Fruit fly (Drosophila melanogaster) whole organism, embryonic: ENCODE measurements around the gene Tim17a2.
A peak's percentile ranks its signal among the peaks of the same experiment; 100 is the strongest.

Experiments
- Adf1 ChIP-seq: fragments of 200-800 bp; sonication (Bioruptor generic); IDR thresholded peaks from 2 replicates; pipeline ENCODE4 v1.3.6; 2022; ENCODE audit warnings: missing biosample characterization, missing genetic modification characterization
- B-H2 ChIP-seq: fragments of 200-800 bp; sonication (Bioruptor generic); optimal IDR thresholded peaks from 2 replicates; lab custom pipeline; 2018; ENCODE audit warnings: missing biosample characterization, mild to moderate bottlenecking, missing genetic modification characterization
- CG10959 ChIP-seq: fragments of 200-800 bp; sonication (Bioruptor generic); IDR thresholded peaks from 2 replicates; pipeline ENCODE4 v1.3.6; 2022; ENCODE audit warnings: missing biosample characterization, missing genetic modification characterization
- CG11398 ChIP-seq: fragments of 200-800 bp; sonication (Bioruptor generic); optimal IDR thresholded peaks from 2 replicates; lab custom pipeline; 2016; ENCODE audit warnings: missing biosample characterization, missing genetic modification characterization
- CG11504 ChIP-seq: fragments of 200-800 bp; sonication (Bioruptor generic); optimal IDR thresholded peaks from 3 replicates; lab custom pipeline; 2019; ENCODE audit warnings: missing biosample characterization, mild to moderate bottlenecking, missing genetic modification characterization, moderate library complexity
- CG11723 ChIP-seq: fragments of 200-800 bp; sonication (Bioruptor generic); optimal IDR thresholded peaks from 2 replicates; lab custom pipeline; 2017; ENCODE audit warnings: missing biosample characterization, mild to moderate bottlenecking, missing genetic modification characterization
- CG12391 ChIP-seq: fragments of 200-800 bp; sonication (Bioruptor generic); optimal IDR thresholded peaks from 3 replicates; lab custom pipeline; 2018; ENCODE audit warnings: missing biosample characterization, mild to moderate bottlenecking, missing genetic modification characterization, moderate library complexity
- CG13296 ChIP-seq: fragments of 200-800 bp; sonication (Bioruptor generic); optimal IDR thresholded peaks from 3 replicates; lab custom pipeline; 2018; ENCODE audit warnings: missing biosample characterization, mild to moderate bottlenecking, missing genetic modification characterization
- CG15011 ChIP-seq: fragments of 200-800 bp; sonication (Bioruptor generic); optimal IDR thresholded peaks from 3 replicates; lab custom pipeline; 2018; ENCODE audit warnings: missing biosample characterization, mild to moderate bottlenecking, missing genetic modification characterization
- CG1529 ChIP-seq: fragments of 200-800 bp; sonication (Bioruptor generic); optimal IDR thresholded peaks from 3 replicates; lab custom pipeline; 2018; ENCODE audit warnings: missing biosample characterization, missing genetic modification characterization
- CG17361 ChIP-seq: fragments of 200-800 bp; sonication (Bioruptor generic); IDR thresholded peaks from 3 replicates; pipeline ENCODE4 v1.3.6; 2022; ENCODE audit warnings: missing biosample characterization, missing genetic modification characterization
- CG18599 ChIP-seq: fragments of 200-800 bp; sonication (Bioruptor generic); optimal IDR thresholded peaks from 3 replicates; lab custom pipeline; 2017; ENCODE audit warnings: missing biosample characterization, missing genetic modification characterization, mild to moderate bottlenecking, moderate library complexity, missing genetic modification reagents
- CG18764 ChIP-seq: fragments of 200-800 bp; sonication (Bioruptor generic); optimal IDR thresholded peaks from 3 replicates; lab custom pipeline; 2016; ENCODE audit warnings: missing biosample characterization, missing genetic modification characterization
- CG2120 ChIP-seq: fragments of 200-800 bp; sonication (Bioruptor generic); optimal IDR thresholded peaks from 3 replicates; lab custom pipeline; 2016; ENCODE audit warnings: missing biosample characterization, missing genetic modification characterization
- CG30403 ChIP-seq: fragments of 200-800 bp; sonication (Bioruptor generic); optimal IDR thresholded peaks from 3 replicates; lab custom pipeline; 2016; ENCODE audit warnings: missing biosample characterization, missing genetic modification characterization
- CG32532 ChIP-seq: fragments of 200-800 bp; sonication (Bioruptor generic); IDR thresholded peaks from 2 replicates; pipeline ENCODE4 v1.3.6; 2022; ENCODE audit warnings: missing biosample characterization, missing genetic modification characterization
- CG3407 ChIP-seq: fragments of 200-800 bp; sonication (Bioruptor generic); optimal IDR thresholded peaks from 2 replicates; lab custom pipeline; 2018; ENCODE audit warnings: missing biosample characterization, mild to moderate bottlenecking, missing genetic modification characterization
- CG3847 ChIP-seq: fragments of 200-800 bp; sonication (Bioruptor generic); IDR thresholded peaks from 2 replicates; pipeline ENCODE4 v1.3.6; 2022; ENCODE audit warnings: missing biosample characterization, missing genetic modification characterization
- CG4360 ChIP-seq: fragments of 200-800 bp; sonication (Bioruptor generic); IDR thresholded peaks from 2 replicates; pipeline ENCODE4 v1.3.6; 2022; ENCODE audit warnings: missing biosample characterization, missing genetic modification characterization
- CG7928 ChIP-seq: fragments of 200-800 bp; sonication (Bioruptor generic); optimal IDR thresholded peaks from 2 replicates; lab custom pipeline; 2017; ENCODE audit warnings: missing biosample characterization, mild to moderate bottlenecking, missing genetic modification characterization
- CG7963 ChIP-seq: fragments of 200-800 bp; sonication (Bioruptor generic); IDR thresholded peaks from 3 replicates; pipeline ENCODE4 v1.3.6; 2022; ENCODE audit warnings: missing biosample characterization, missing genetic modification characterization; ENCODE audit not compliant: partially characterized antibody
- CG8281 ChIP-seq: fragments of 200-800 bp; sonication (Bioruptor generic); optimal IDR thresholded peaks from 2 replicates; lab custom pipeline; 2018; ENCODE audit warnings: missing biosample characterization, mild to moderate bottlenecking, missing genetic modification characterization, moderate library complexity
- Chrac-16 ChIP-seq: fragments of 200-800 bp; sonication (Bioruptor generic); optimal IDR thresholded peaks from 3 replicates; lab custom pipeline; 2016; ENCODE audit warnings: missing biosample characterization, missing genetic modification characterization
- D19A ChIP-seq: fragments of 200-800 bp; optimal IDR thresholded peaks from 3 replicates; lab custom pipeline; 2019; ENCODE audit warnings: missing biosample characterization, mild to moderate bottlenecking, missing genetic modification characterization, moderate library complexity
- D19B ChIP-seq: fragments of 200-800 bp; sonication (Bioruptor generic); optimal IDR thresholded peaks from 2 replicates; lab custom pipeline; 2017; ENCODE audit warnings: missing biosample characterization, mild to moderate bottlenecking, missing genetic modification characterization
- Fer3 ChIP-seq: fragments of 200-800 bp; sonication (Bioruptor generic); optimal IDR thresholded peaks from 2 replicates; lab custom pipeline; 2018; ENCODE audit warnings: missing biosample characterization, mild to moderate bottlenecking, missing genetic modification characterization, moderate library complexity
- Hmr ChIP-seq: fragments of 200-800 bp; sonication (Bioruptor generic); optimal IDR thresholded peaks from 3 replicates; lab custom pipeline; 2017; ENCODE audit warnings: mild to moderate bottlenecking, missing biosample characterization, missing genetic modification reagents, missing genetic modification characterization
- Hmx ChIP-seq: fragments of 200-800 bp; sonication (Bioruptor generic); optimal IDR thresholded peaks from 2 replicates; lab custom pipeline; 2016; ENCODE audit warnings: missing biosample characterization, missing genetic modification characterization
- Lpt ChIP-seq: fragments of >200 bp; optimal IDR thresholded peaks from 2 replicates; lab custom pipeline; 2018; ENCODE audit warnings: missing biosample characterization, missing genetic modification characterization
- MESR4 ChIP-seq: fragments of 200-800 bp; sonication (Bioruptor generic); optimal IDR thresholded peaks from 2 replicates; lab custom pipeline; 2018; ENCODE audit warnings: missing biosample characterization, mild to moderate bottlenecking, missing genetic modification characterization, moderate library complexity
- NC2β ChIP-seq: fragments of 200-800 bp; sonication (Bioruptor generic); optimal IDR thresholded peaks from 2 replicates; lab custom pipeline; 2016; ENCODE audit warnings: missing biosample characterization, missing genetic modification characterization
- Nf-YC ChIP-seq: fragments of 200-800 bp; optimal IDR thresholded peaks from 3 replicates; lab custom pipeline; 2019; ENCODE audit warnings: missing biosample characterization, mild to moderate bottlenecking, missing genetic modification characterization, moderate library complexity
- NfI ChIP-seq: fragments of 200-800 bp; sonication (Bioruptor generic); optimal IDR thresholded peaks from 3 replicates; lab custom pipeline; 2018; ENCODE audit warnings: missing biosample characterization, mild to moderate bottlenecking, missing genetic modification characterization, moderate library complexity
- Opbp ChIP-seq: fragments of 200-800 bp; sonication (Bioruptor generic); IDR thresholded peaks from 3 replicates; pipeline ENCODE4 v1.3.6; 2022; ENCODE audit warnings: missing biosample characterization, missing genetic modification characterization; ENCODE audit not compliant: partially characterized antibody
- Ravus ChIP-seq: fragments of 200-800 bp; sonication (Bioruptor generic); IDR thresholded peaks from 2 replicates; pipeline ENCODE4 v1.3.6; 2022; ENCODE audit warnings: missing biosample characterization, missing genetic modification characterization
- Taf1 ChIP-seq: fragments of 200-800 bp; sonication (Bioruptor generic); IDR thresholded peaks from 2 replicates; pipeline ENCODE4 v1.3.6; 2022; ENCODE audit warnings: missing biosample characterization, missing genetic modification characterization
- ac ChIP-seq: fragments of 200-800 bp; sonication (Bioruptor generic); optimal IDR thresholded peaks from 3 replicates; lab custom pipeline; 2017; ENCODE audit warnings: missing biosample characterization, mild to moderate bottlenecking, missing genetic modification characterization
- bowl ChIP-seq: fragments of 200-800 bp; sonication (Bioruptor generic); IDR thresholded peaks from 2 replicates; pipeline ENCODE4 v1.3.6; 2022; ENCODE audit warnings: missing biosample characterization, missing genetic modification characterization
- chinmo ChIP-seq: fragments of 200-800 bp; sonication (Bioruptor generic); IDR thresholded peaks from 4 replicates; pipeline ENCODE4 v1.3.6; 2022; ENCODE audit warnings: missing biosample characterization, missing genetic modification characterization; ENCODE audit not compliant: partially characterized antibody
- disco-r ChIP-seq: fragments of 200-800 bp; sonication (Bioruptor generic); optimal IDR thresholded peaks from 2 replicates; lab custom pipeline; 2016; ENCODE audit warnings: missing biosample characterization, missing genetic modification characterization
- her ChIP-seq: fragments of 200-800 bp; sonication (Bioruptor generic); optimal IDR thresholded peaks from 2 replicates; lab custom pipeline; 2016; ENCODE audit warnings: missing biosample characterization, missing genetic modification characterization
- hkb ChIP-seq, 2 experiments: fragments of 200-800 bp in 1 of 2; fragments of >200 bp in 1 of 2; sonication (Bioruptor generic) in 1 of 2; IDR thresholded peaks in 1 of 2; optimal IDR thresholded peaks in 1 of 2; 2 replicates each; pipeline versions ENCODE4 v1.3.6 to Lab custom; 2017 to 2022; ENCODE audit warnings: missing biosample characterization in 1 of 2, missing genetic modification characterization in 1 of 2
- ind ChIP-seq: fragments of 200-800 bp; sonication (Bioruptor generic); optimal IDR thresholded peaks from 3 replicates; lab custom pipeline; 2016; ENCODE audit warnings: missing biosample characterization, missing genetic modification characterization
- lab ChIP-seq: fragments of 200-800 bp; sonication (Bioruptor generic); optimal IDR thresholded peaks from 3 replicates; lab custom pipeline; 2017; ENCODE audit warnings: missing biosample characterization, missing genetic modification characterization, mild to moderate bottlenecking, moderate library complexity, missing genetic modification reagents
- otp ChIP-seq: fragments of 200-800 bp; sonication (Bioruptor generic); IDR thresholded peaks from 3 replicates; pipeline ENCODE4, ENCODE4 v1.3.6; 2022; ENCODE audit warnings: missing biosample characterization, missing genetic modification characterization
- shn ChIP-seq: fragments of 200-800 bp; sonication (Bioruptor generic); optimal IDR thresholded peaks from 3 replicates; lab custom pipeline; 2016; ENCODE audit warnings: missing biosample characterization, missing genetic modification characterization
- stc ChIP-seq: fragments of 200-800 bp; sonication (Bioruptor generic); IDR thresholded peaks from 2 replicates; pipeline ENCODE4 v1.3.6; 2022; ENCODE audit warnings: missing biosample characterization, missing genetic modification characterization
- tap ChIP-seq: fragments of 200-800 bp; optimal IDR thresholded peaks from 3 replicates; lab custom pipeline; 2019; ENCODE audit warnings: missing biosample characterization, mild to moderate bottlenecking, missing genetic modification characterization, moderate library complexity

Gene Tim17a2

dm6 chr3R:5264251-5265098 is 2.0 kb upstream of the Tim17a2 start (continued):
- TF ChIP-seq ind (GFP tag; lab: Kevin White, UChicago), result peak; percentile 13
- TF ChIP-seq Fer3 (tag; lab: Kevin White, UChicago), result peak; percentile 20
- TF ChIP-seq Taf1 (GFP tag; lab: Robert Waterston, UW), result 0 out of 2 replicates have a peak, but pooled peaks have one; percentile 9
- no peak; the same call in 1 of the 2 replicates for TF ChIP-seq Adf1
- no peak for TF ChIP-seq Ravus
- TF ChIP-seq tap, result peak; percentile 40
- no peak for TF ChIP-seq CG11398 (GFP tag; lab: Kevin White, UChicago)
- TF ChIP-seq CG1529 (GFP tag; lab: Kevin White, UChicago), result no peak
- peak; percentile 54 for TF ChIP-seq CG13296 (GFP tag; lab: Kevin White, UChicago)
- TF ChIP-seq CG3847 (GFP tag; lab: Robert Waterston, UW), result 0 out of 2 replicates have a peak, but pooled peaks have one; percentile 27
- TF ChIP-seq disco-r (GFP tag; lab: Kevin White, UChicago), result peak; percentile 14
- TF ChIP-seq CG4360 (GFP tag; lab: Robert Waterston, UW), result 0 out of 2 replicates have a peak, but pooled peaks have one; percentile 17
- TF ChIP-seq CG30403, result peak; percentile 39
- TF ChIP-seq Chrac-16 (GFP tag; lab: Kevin White, UChicago), result peak; percentile 8
- TF ChIP-seq CG11504 (tag; lab: Kevin White, UChicago), result peak; percentile 63
- TF ChIP-seq B-H2, result peak; percentile 18
- TF ChIP-seq hkb (optimal IDR thresholded peaks at IDR 0.05; lab: Kevin White, UChicago), result peak; percentile 50
- 0 out of 2 replicates have a peak, but pooled peaks have one; percentile 11 for TF ChIP-seq hkb (GFP tag; IDR thresholded peaks at IDR 0.05; lab: Robert Waterston, UW)
- TF ChIP-seq CG7963 (GFP tag; lab: Robert Waterston, UW), result no peak
- TF ChIP-seq stc (GFP tag; lab: Robert Waterston, UW), result no peak
- no peak for TF ChIP-seq CG15011
- no peak for TF ChIP-seq Hmx (GFP tag; lab: Kevin White, UChicago)
- TF ChIP-seq bowl (GFP tag; lab: Robert Waterston, UW), result no peak
- no peak for TF ChIP-seq MESR4 (GFP tag; lab: Kevin White, UChicago)
- TF ChIP-seq CG2120, result peak; percentile 61
- peak; percentile 91; the same call in 2 of the 4 replicates for TF ChIP-seq chinmo (GFP tag; lab: Robert Waterston, UW)
- TF ChIP-seq CG10959 (GFP tag; lab: Robert Waterston, UW), result no peak
- peak; percentile 15 for TF ChIP-seq CG11723
- peak; percentile 55 for TF ChIP-seq CG12391 (tag; lab: Kevin White, UChicago)
- peak; percentile 54 for TF ChIP-seq Hmr (GFP tag; lab: Kevin White, UChicago)
- TF ChIP-seq her (GFP tag; lab: Kevin White, UChicago), result peak; percentile 37
- peak; percentile 39 for TF ChIP-seq D19B (GFP tag; lab: Kevin White, UChicago)
- TF ChIP-seq CG32532, result peak; percentile 33; the same call in 1 of the 2 replicates
- peak; percentile 71 for TF ChIP-seq shn
- no peak for TF ChIP-seq CG3407 (GFP tag; lab: Kevin White, UChicago)
- peak; percentile 72; the same call in 2 of the 3 replicates for TF ChIP-seq CG17361 (GFP tag; lab: Robert Waterston, UW)
- peak; percentile 48 for TF ChIP-seq NfI (GFP tag; lab: Kevin White, UChicago)
- TF ChIP-seq otp (GFP tag; lab: Robert Waterston, UW), result no peak
- peak; percentile 37 for TF ChIP-seq CG18764 (GFP tag; lab: Kevin White, UChicago)
- 0 out of 3 replicates have a peak, but pooled peaks have one; percentile 37 for TF ChIP-seq Opbp
- no peak for TF ChIP-seq CG7928 (GFP tag; lab: Kevin White, UChicago)
- TF ChIP-seq Lpt, result no peak
- peak; percentile 31 for TF ChIP-seq D19A (tag; lab: Kevin White, UChicago)
- peak; percentile 31 for TF ChIP-seq NC2β
- TF ChIP-seq lab (GFP tag; lab: Kevin White, UChicago), result peak; percentile 60
- no peak for TF ChIP-seq CG8281
- no peak for TF ChIP-seq ac (GFP tag; lab: Kevin White, UChicago)
- peak; percentile 61 for TF ChIP-seq Nf-YC (tag; lab: Kevin White, UChicago)
- peak; percentile 66 for TF ChIP-seq CG18599 (GFP tag; lab: Kevin White, UChicago)
